Fruit fly (Drosophila melanogaster): ENCODE measurements around the gene CG7065.

CG7065 gene

dm6 chrX:9164510-9165506 is 22.5 kb downstream of the CG7065 start:
- TF ChIP-seq CG33017 (tag; optimal IDR thresholded peaks at IDR 0.05) (no peak), CG12768 (GFP tag; optimal IDR thresholded peaks at IDR 0.05) (no peak), Mnt (GFP tag; optimal IDR thresholded peaks at IDR 0.05) (peak; percentile 11), bab1 (GFP tag; optimal IDR thresholded peaks at IDR 0.05) (peak; percentile 4), pad (GFP tag; optimal IDR thresholded peaks at IDR 0.05) (peak; percentile 93)

- TF ChIP-seq CG7045 (GFP tag; optimal IDR thresholded peaks at IDR 0.05) (no peak), Clk (GFP tag; optimal IDR thresholded peaks at IDR 0.05) (no peak), tj (GFP tag; optimal IDR thresholded peaks at IDR 0.05) (no peak), CG11617 (GFP tag; optimal IDR thresholded peaks at IDR 0.05) (no peak), toe (GFP tag; optimal IDR thresholded peaks at IDR 0.05) (no peak), Mnt (GFP tag; optimal IDR thresholded peaks at IDR 0.05) (no peak), bab1 (GFP tag; optimal IDR thresholded peaks at IDR 0.05) (no peak), kay (GFP tag; ENCODE audit: borderline replicate concordance) (no peak), pad (GFP tag; optimal IDR thresholded peaks at IDR 0.05) (no peak), cic (GFP tag; optimal IDR thresholded peaks at IDR 0.05) (no peak), CG14711 (tag; optimal IDR thresholded peaks at IDR 0.05) (no peak), CG33017 (tag; optimal IDR thresholded peaks at IDR 0.05) (no peak), cnc (optimal IDR thresholded peaks at IDR 0.05) (no peak), CG12768 (GFP tag; optimal IDR thresholded peaks at IDR 0.05) (no peak), CG1620 (GFP tag; optimal IDR thresholded peaks at IDR 0.05) (no peak), Hr96 (GFP tag; optimal IDR thresholded peaks at IDR 0.05) (no peak), CG7101 (tag; optimal IDR thresholded peaks at IDR 0.05) (no peak), ovo (GFP tag; optimal IDR thresholded peaks at IDR 0.05) (no peak)
Observed at dm6 chrX:9168273-9168672, 26.0 kb downstream of the CG7065 start.

- TF ChIP-seq CG12768 (GFP tag; optimal IDR thresholded peaks at IDR 0.05) = no peak
- TF ChIP-seq tj (GFP tag; optimal IDR thresholded peaks at IDR 0.05) = no peak
- no peak for TF ChIP-seq CG14711 (tag; optimal IDR thresholded peaks at IDR 0.05)
- TF ChIP-seq CG1620 (GFP tag; optimal IDR thresholded peaks at IDR 0.05) = no peak
- TF ChIP-seq toe (GFP tag; optimal IDR thresholded peaks at IDR 0.05) = no peak
- TF ChIP-seq bab1 (GFP tag; optimal IDR thresholded peaks at IDR 0.05) = no peak
- TF ChIP-seq kay (GFP tag; ENCODE audit: borderline replicate concordance) = no peak
- no peak for TF ChIP-seq ovo (GFP tag; optimal IDR thresholded peaks at IDR 0.05)
- TF ChIP-seq CG7101 (tag; optimal IDR thresholded peaks at IDR 0.05) = no peak
- TF ChIP-seq CG33017 (tag; optimal IDR thresholded peaks at IDR 0.05) = no peak
- no peak for TF ChIP-seq cic (GFP tag; optimal IDR thresholded peaks at IDR 0.05)
- TF ChIP-seq cnc (optimal IDR thresholded peaks at IDR 0.05) = no peak
- TF ChIP-seq Mnt (GFP tag; optimal IDR thresholded peaks at IDR 0.05) = no peak
- TF ChIP-seq CG11617 (GFP tag; optimal IDR thresholded peaks at IDR 0.05) = no peak
- TF ChIP-seq Clk (GFP tag; optimal IDR thresholded peaks at IDR 0.05) = no peak
- no peak for TF ChIP-seq pad (GFP tag; optimal IDR thresholded peaks at IDR 0.05)
- TF ChIP-seq CG5204 (GFP tag; optimal IDR thresholded peaks at IDR 0.05) = no peak
- no peak for TF ChIP-seq CG7045 (GFP tag; optimal IDR thresholded peaks at IDR 0.05)
- TF ChIP-seq Hr96 (GFP tag; optimal IDR thresholded peaks at IDR 0.05) = no peak
- no peak for TF ChIP-seq Crg-1 (GFP tag; optimal IDR thresholded peaks at IDR 0.05)
Observed at dm6 chrX:9187429-9187828, 45.1 kb downstream of the CG7065 start.

dm6 chrX:9190555-9191184 is 48.4 kb downstream of the CG7065 start, which contains the start of gene CG12115:
CG12115 (minus strand) TSS chrX:9190605.
- no peak for TF ChIP-seq cnc (optimal IDR thresholded peaks at IDR 0.05)

dm6 chrX:9191357-9191756 is 49.1 kb downstream of the CG7065 start, which contains the start of gene CG12057:
CG12057 (plus strand) TSS chrX:9191657.
- no peak for TF ChIP-seq tj (GFP tag; optimal IDR thresholded peaks at IDR 0.05)
- TF ChIP-seq cic (GFP tag; optimal IDR thresholded peaks at IDR 0.05) = no peak
- no peak for TF ChIP-seq Hr96 (GFP tag; optimal IDR thresholded peaks at IDR 0.05)
- no peak for TF ChIP-seq CG7101 (tag; optimal IDR thresholded peaks at IDR 0.05)
- no peak for TF ChIP-seq toe (GFP tag; optimal IDR thresholded peaks at IDR 0.05)
- no peak for TF ChIP-seq CG33017 (tag; optimal IDR thresholded peaks at IDR 0.05)
- no peak for TF ChIP-seq Clk (GFP tag; optimal IDR thresholded peaks at IDR 0.05)
- TF ChIP-seq Crg-1 (GFP tag; optimal IDR thresholded peaks at IDR 0.05) = no peak
- no peak for TF ChIP-seq kay (GFP tag; ENCODE audit: borderline replicate concordance)
- TF ChIP-seq CG12768 (GFP tag; optimal IDR thresholded peaks at IDR 0.05) = no peak
- no peak for TF ChIP-seq CG1620 (GFP tag; optimal IDR thresholded peaks at IDR 0.05)
- no peak for TF ChIP-seq CG5204 (GFP tag; optimal IDR thresholded peaks at IDR 0.05)

dm6 chrX:9192429-9192828 is 50.1 kb downstream of the CG7065 start, which contains the start of gene CG12056:
CG12056 (plus strand) TSS chrX:9192669.
- peak; percentile 35 for TF ChIP-seq bab1 (GFP tag; optimal IDR thresholded peaks at IDR 0.05)
- no peak for TF ChIP-seq tj (GFP tag; optimal IDR thresholded peaks at IDR 0.05)
